Fruit fly (Drosophila melanogaster) whole organism, wandering third instar larva: ENCODE data around the gene EndoGI.

Source experiments
- Abd-B ChIP-seq: fragments of >200 bp; optimal IDR thresholded peaks from 2 replicates; lab custom pipeline; 2017; ENCODE audit warnings: missing biosample characterization, missing genetic modification characterization
- CG32264 ChIP-seq: fragments of 200-800 bp; sonication (Bioruptor generic); optimal IDR thresholded peaks from 2 replicates; lab custom pipeline; 2016; ENCODE audit warnings: missing biosample characterization, missing genetic modification characterization
- CG9705 ChIP-seq: fragments of 200-800 bp; sonication (Bioruptor generic); optimal IDR thresholded peaks from 2 replicates; lab custom pipeline; 2018; ENCODE audit warnings: missing biosample characterization, mild to moderate bottlenecking, missing genetic modification characterization
- CrebA ChIP-seq: fragments of 200-800 bp; sonication (Bioruptor generic); optimal IDR thresholded peaks from 2 replicates; lab custom pipeline; 2016; ENCODE audit warnings: missing biosample characterization, mild to moderate bottlenecking, missing genetic modification characterization, borderline replicate concordance
- Dfd ChIP-seq: fragments of >200 bp; optimal IDR thresholded peaks from 2 replicates; lab custom pipeline; 2017; ENCODE audit warnings: missing biosample characterization, missing genetic modification characterization
- Dif ChIP-seq: fragments of 200-275, 200-300 bp; sonication (Bioruptor generic); optimal IDR thresholded peaks from 2 replicates; lab custom pipeline; 2018; ENCODE audit warnings: missing biosample characterization, missing genetic modification characterization; ENCODE audit not compliant: partially characterized antibody
- GATAd ChIP-seq: sonication (Bioruptor generic); optimal IDR thresholded peaks from 2 replicates; lab custom pipeline; 2016; ENCODE audit warnings: missing biosample characterization, missing genetic modification characterization
- HLH106 ChIP-seq: fragments of 200-800 bp; optimal IDR thresholded peaks from 3 replicates; lab custom pipeline; 2019; ENCODE audit warnings: missing biosample characterization, mild to moderate bottlenecking, missing genetic modification characterization, moderate library complexity
- Hnf4 ChIP-seq: fragments of 200-800 bp; sonication (Bioruptor generic); optimal IDR thresholded peaks from 2 replicates; lab custom pipeline; 2016; ENCODE audit warnings: missing biosample characterization, mild to moderate bottlenecking, missing genetic modification characterization
- Hr78 ChIP-seq: fragments of >200 bp; optimal IDR thresholded peaks from 2 replicates; lab custom pipeline; 2017; ENCODE audit warnings: missing biosample characterization, missing genetic modification characterization
- Hr83 ChIP-seq: fragments of 200-300 bp; sonication (Bioruptor generic); optimal IDR thresholded peaks from 2 replicates; lab custom pipeline; 2016; ENCODE audit warnings: missing biosample characterization, mild to moderate bottlenecking, missing genetic modification characterization, moderate library complexity; ENCODE audit not compliant: poor library complexity, severe bottlenecking
- Jra ChIP-seq: sonication (Bioruptor generic); optimal IDR thresholded peaks from 2 replicates; lab custom pipeline; 2016; ENCODE audit warnings: missing biosample characterization, missing genetic modification characterization
- Mio ChIP-seq: sonication (Bioruptor generic); optimal IDR thresholded peaks from 2 replicates; lab custom pipeline; 2016; ENCODE audit warnings: missing biosample characterization, missing genetic modification characterization
- Myc ChIP-seq: fragments of >200 bp; optimal IDR thresholded peaks from 2 replicates; lab custom pipeline; 2017
- N ChIP-seq: fragments of >200 bp; optimal IDR thresholded peaks from 2 replicates; lab custom pipeline; 2018; ENCODE audit warnings: missing biosample characterization, missing external identifiers, missing genetic modification characterization
- OdsH ChIP-seq: fragments of 200-800 bp; sonication (Bioruptor generic); optimal IDR thresholded peaks from 2 replicates; lab custom pipeline; 2016; ENCODE audit warnings: missing biosample characterization, mild to moderate bottlenecking, missing genetic modification characterization
- Rel ChIP-seq, 2 experiments: fragments of 200-800 bp; sonication (Bioruptor generic) in 1 of 2; optimal IDR thresholded peaks; 2 replicates in 1 of 2; 3 replicates in 1 of 2; lab custom pipeline; 2016 to 2019; ENCODE audit warnings: mild to moderate bottlenecking in 2 of 2, missing biosample characterization in 2 of 2, missing genetic modification characterization in 2 of 2, moderate library complexity in 1 of 2
- Sp1 ChIP-seq: fragments of 200-800 bp; sonication (Bioruptor generic); optimal IDR thresholded peaks from 3 replicates; lab custom pipeline; 2019; ENCODE audit warnings: missing biosample characterization, mild to moderate bottlenecking, missing genetic modification characterization, moderate library complexity
- Vsx2 ChIP-seq: fragments of 200-300, 225-300 bp; sonication (Bioruptor generic); optimal IDR thresholded peaks from 2 replicates; lab custom pipeline; 2018; ENCODE audit warnings: missing biosample characterization, missing genetic modification characterization; ENCODE audit not compliant: partially characterized antibody
- br ChIP-seq: fragments of 200-800 bp; sonication (Bioruptor generic); optimal IDR thresholded peaks from 2 replicates; lab custom pipeline; 2016; ENCODE audit warnings: missing biosample characterization, missing genetic modification characterization
- brk ChIP-seq: fragments of 200-800 bp; sonication (Bioruptor generic); optimal IDR thresholded peaks from 2 replicates; lab custom pipeline; 2016; ENCODE audit warnings: missing biosample characterization, mild to moderate bottlenecking, missing genetic modification characterization
- dl ChIP-seq, 2 experiments: fragments of 175-275, 200-275 bp in 1 of 2; fragments of 200-275 bp in 1 of 2; sonication (Bioruptor generic); optimal IDR thresholded peaks; lab custom pipeline; 2018; ENCODE audit warnings: mild to moderate bottlenecking in 2 of 2, missing biosample characterization in 2 of 2, missing genetic modification characterization in 2 of 2, moderate library complexity in 2 of 2; ENCODE audit not compliant: partially characterized antibody in 2 of 2, insufficient read depth in 1 of 2
- dmrt93B ChIP-seq: fragments of 200-800 bp; sonication (Bioruptor generic); optimal IDR thresholded peaks from 2 replicates; lab custom pipeline; 2018; ENCODE audit warnings: missing biosample characterization, mild to moderate bottlenecking, missing genetic modification characterization
- dsf ChIP-seq: sonication (Bioruptor generic); optimal IDR thresholded peaks from 2 replicates; lab custom pipeline; 2016; ENCODE audit warnings: missing biosample characterization, missing genetic modification characterization, borderline replicate concordance
- ey ChIP-seq: fragments of 200-800 bp; sonication (Bioruptor generic); optimal IDR thresholded peaks from 2 replicates; lab custom pipeline; 2016; ENCODE audit warnings: missing biosample characterization, missing genetic modification characterization
- foxo ChIP-seq, 2 experiments: fragments of 200-800 bp; sonication (Bioruptor generic); optimal IDR thresholded peaks; 2 replicates in 1 of 2; 3 replicates in 1 of 2; lab custom pipeline; 2016 to 2017; ENCODE audit warnings: missing biosample characterization in 2 of 2, missing genetic modification characterization in 2 of 2
- fru ChIP-seq: fragments of 200-800 bp; sonication (Bioruptor generic); optimal IDR thresholded peaks from 3 replicates; lab custom pipeline; 2016; ENCODE audit warnings: missing biosample characterization, mild to moderate bottlenecking, missing genetic modification characterization
- h ChIP-seq: fragments of 200-800 bp; sonication (Bioruptor generic); optimal IDR thresholded peaks from 3 replicates; lab custom pipeline; 2016; ENCODE audit warnings: missing biosample characterization, mild to moderate bottlenecking, missing genetic modification characterization
- jim ChIP-seq: fragments of 175-275, 200-325 bp; sonication (Bioruptor generic); optimal IDR thresholded peaks from 2 replicates; lab custom pipeline; 2016; ENCODE audit warnings: missing biosample characterization, mild to moderate bottlenecking, missing genetic modification characterization
- lola ChIP-seq: fragments of >200 bp; optimal IDR thresholded peaks from 2 replicates; lab custom pipeline; 2017; ENCODE audit warnings: missing biosample characterization, missing genetic modification characterization
- pan ChIP-seq: fragments of >200 bp; optimal IDR thresholded peaks from 2 replicates; lab custom pipeline; 2017
- psq ChIP-seq: fragments of 200-800 bp; sonication (Bioruptor generic); optimal IDR thresholded peaks from 3 replicates; lab custom pipeline; 2017; ENCODE audit warnings: missing biosample characterization, mild to moderate bottlenecking, missing genetic modification characterization, moderate library complexity
- rgr ChIP-seq: fragments of 200-800 bp; sonication (Bioruptor generic); optimal IDR thresholded peaks from 3 replicates; lab custom pipeline; 2016; ENCODE audit warnings: missing biosample characterization, mild to moderate bottlenecking, missing genetic modification characterization
- sage ChIP-seq: fragments of 200-800 bp; sonication (Bioruptor generic); optimal IDR thresholded peaks from 2 replicates; lab custom pipeline; 2016; ENCODE audit warnings: missing biosample characterization, mild to moderate bottlenecking, missing genetic modification characterization
- sv ChIP-seq: fragments of 200-800 bp; sonication (Bioruptor generic); optimal IDR thresholded peaks from 3 replicates; lab custom pipeline; 2016; ENCODE audit warnings: missing biosample characterization, missing genetic modification characterization
- tai ChIP-seq: sonication (Bioruptor generic); optimal IDR thresholded peaks from 2 replicates; lab custom pipeline; 2016; ENCODE audit warnings: missing biosample characterization, missing genetic modification characterization
- usp ChIP-seq: fragments of >200 bp; optimal IDR thresholded peaks from 2 replicates; lab custom pipeline; 2017; ENCODE audit warnings: missing biosample characterization, missing genetic modification characterization
- woc ChIP-seq: sonication (Bioruptor generic); optimal IDR thresholded peaks from 2 replicates; lab custom pipeline; 2016; ENCODE audit warnings: missing biosample characterization, mild to moderate bottlenecking, missing genetic modification characterization

Gene EndoGI

DNA sequence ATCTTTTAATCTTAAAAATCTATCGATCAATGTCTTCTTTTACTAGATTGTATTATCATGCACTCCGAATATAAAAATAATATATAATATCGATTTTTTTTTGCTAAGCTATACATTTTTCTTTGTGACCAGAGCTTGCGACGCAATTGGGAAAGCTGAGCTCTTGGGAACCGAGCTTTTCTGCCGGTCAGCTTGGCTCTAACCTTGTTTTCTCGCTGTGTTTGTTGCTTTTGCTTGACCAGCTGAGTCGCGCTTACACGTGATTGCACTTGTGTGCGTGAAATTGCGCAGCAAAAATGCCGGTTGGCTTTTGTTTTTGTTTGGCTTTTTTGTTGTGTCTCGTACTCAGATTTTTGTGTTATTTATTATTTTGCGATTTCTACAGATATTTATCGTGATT is 16.0 kb downstream of the EndoGI start:
- TF ChIP-seq Rel (GFP tag; optimal IDR thresholded peaks at IDR 0.05; lab: Kevin White, UChicago): no peak
- TF ChIP-seq Rel (tag; optimal IDR thresholded peaks at IDR 0.05; lab: Kevin White, UChicago): peak; percentile 5
- no peak for TF ChIP-seq sage (GFP tag; lab: Kevin White, UChicago)

DNA sequence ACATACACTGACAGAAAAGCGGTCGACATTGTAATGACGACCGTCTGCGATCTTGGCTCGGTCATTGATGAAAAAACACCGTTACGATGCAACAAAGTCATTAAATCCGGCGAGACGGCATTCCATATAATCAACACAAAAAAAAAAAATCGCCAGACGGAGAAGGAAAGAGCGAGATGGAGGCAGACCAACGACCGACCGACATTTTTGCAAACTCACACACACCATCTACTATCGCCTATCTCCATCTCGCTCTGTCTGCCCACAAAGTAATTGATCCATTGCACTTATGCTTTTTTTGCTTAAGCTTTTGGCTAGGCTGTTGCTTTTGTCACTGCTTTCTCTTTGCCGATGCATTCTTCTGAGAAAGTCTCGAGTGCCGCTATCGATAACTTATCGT is 16.6 kb downstream of the EndoGI start:
- TF ChIP-seq CG9705 (GFP tag; lab: Kevin White, UChicago) (no peak), Hnf4 (no peak), dl (GFP tag; optimal IDR thresholded peaks at IDR 0.05; lab: Kevin White, UChicago; ENCODE audit: insufficient read depth in 1 of 2, partially characterized antibody in 2 of 2) (no peak), Myc (no peak), Sp1 (no peak), Dfd (GFP tag; lab: Kevin White, UChicago) (no peak), CG32264 (no peak), GATAd (GFP tag; lab: Kevin White, UChicago) (no peak), rgr (no peak), Abd-B (no peak), Hr83 (no peak), ey (GFP tag; lab: Kevin White, UChicago) (no peak), psq (GFP tag; lab: Kevin White, UChicago) (no peak), CrebA (GFP tag; lab: Kevin White, UChicago) (no peak), lola (GFP tag; lab: Kevin White, UChicago) (no peak), jim (no peak), sage (GFP tag; lab: Kevin White, UChicago) (no peak), woc (no peak), brk (GFP tag; lab: Kevin White, UChicago) (no peak)

DNA sequence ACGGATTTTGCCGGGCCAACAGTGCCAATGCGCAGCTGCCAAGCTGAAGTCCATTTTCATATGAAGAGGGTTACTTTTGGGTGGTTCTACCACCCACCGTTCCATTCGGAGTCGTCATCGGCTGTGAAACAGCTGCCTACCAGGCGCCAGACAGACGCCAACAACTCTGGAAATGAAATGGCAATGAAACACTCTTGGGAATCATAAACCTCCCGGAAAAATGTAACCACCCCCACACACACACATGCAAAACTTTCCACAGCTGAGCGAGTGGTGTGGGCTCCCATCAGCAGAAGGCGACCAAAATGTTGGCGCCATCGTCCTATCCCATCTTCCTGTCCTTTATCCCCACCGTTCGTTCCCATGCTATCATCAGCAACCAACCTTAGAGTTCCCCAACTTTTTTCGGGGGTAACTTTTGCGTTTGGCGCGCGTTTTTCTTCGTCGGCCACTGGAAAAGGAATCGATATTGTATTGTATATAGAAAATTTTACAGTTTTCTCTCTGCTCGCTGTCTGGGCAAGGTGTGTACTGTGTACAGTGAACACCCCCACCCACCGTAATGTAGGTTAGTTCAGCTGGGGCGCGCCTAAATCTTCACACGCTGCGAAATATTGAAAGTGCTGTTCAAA is 17.8 kb downstream of the EndoGI start:
- TF ChIP-seq Sp1: no peak
- no peak for TF ChIP-seq dmrt93B (GFP tag; lab: Kevin White, UChicago)
- peak; percentile 6 for TF ChIP-seq Dif (GFP tag; lab: Kevin White, UChicago)

DNA sequence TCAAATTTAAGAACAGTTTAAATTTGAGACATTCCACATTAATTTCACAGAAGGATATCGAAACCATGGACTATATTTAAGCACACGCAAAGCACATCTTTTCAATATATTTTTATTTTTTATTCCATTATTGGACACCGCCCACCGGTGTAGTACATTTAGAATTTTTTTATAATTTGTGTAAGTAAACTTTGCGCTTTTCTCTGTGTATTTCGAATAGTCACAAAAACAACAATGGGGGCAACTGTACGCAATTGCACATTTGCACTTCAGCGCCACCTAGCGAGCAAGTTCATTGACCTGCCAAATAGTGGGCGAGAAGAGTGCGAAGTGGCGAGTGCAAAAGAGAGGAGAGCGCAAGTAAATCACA is 18.3 kb downstream of the EndoGI start:
- TF ChIP-seq brk (GFP tag; lab: Kevin White, UChicago): no peak
- no peak for TF ChIP-seq pan (lab: Kevin White, UChicago)
- no peak for TF ChIP-seq GATAd (GFP tag; lab: Kevin White, UChicago)
- no peak for TF ChIP-seq Rel (GFP tag; optimal IDR thresholded peaks at IDR 0.05; lab: Kevin White, UChicago)
- TF ChIP-seq Rel (tag; optimal IDR thresholded peaks at IDR 0.05; lab: Kevin White, UChicago): no peak
- no peak for TF ChIP-seq lola (GFP tag; lab: Kevin White, UChicago)
- TF ChIP-seq CrebA (GFP tag; lab: Kevin White, UChicago): no peak
- no peak for TF ChIP-seq Hnf4
- TF ChIP-seq Vsx2 (GFP tag; lab: Kevin White, UChicago): no peak
- TF ChIP-seq Dif (GFP tag; lab: Kevin White, UChicago): no peak
- TF ChIP-seq Sp1: peak; percentile 8
- TF ChIP-seq dsf (GFP tag; lab: Kevin White, UChicago): no peak
- TF ChIP-seq Dfd (GFP tag; lab: Kevin White, UChicago): no peak
- no peak for TF ChIP-seq Jra
- no peak for TF ChIP-seq OdsH (GFP tag; lab: Kevin White, UChicago)
- TF ChIP-seq h (GFP tag; lab: Kevin White, UChicago): peak; percentile 21
- TF ChIP-seq usp (GFP tag; lab: Kevin White, UChicago): no peak
- no peak for TF ChIP-seq Abd-B
- no peak for TF ChIP-seq woc
- no peak for TF ChIP-seq N (GFP tag; lab: Kevin White, UChicago)
- no peak for TF ChIP-seq CG32264
- TF ChIP-seq sv (GFP tag; lab: Kevin White, UChicago): peak; percentile 20
- no peak for TF ChIP-seq tai
- TF ChIP-seq dmrt93B (GFP tag; lab: Kevin White, UChicago): no peak
- peak; percentile 4 for TF ChIP-seq br (GFP tag; lab: Kevin White, UChicago)
- TF ChIP-seq HLH106: peak; percentile 8
- TF ChIP-seq dl (GFP tag; optimal IDR thresholded peaks at IDR 0.05; lab: Kevin White, UChicago; ENCODE audit: insufficient read depth in 1 of 2, partially characterized antibody in 2 of 2): no peak
- no peak for TF ChIP-seq psq (GFP tag; lab: Kevin White, UChicago)
- no peak for TF ChIP-seq Hr78 (GFP tag; lab: Kevin White, UChicago)
- no peak for TF ChIP-seq Myc
- peak in 1 of 2 experiments; percentile 30 for TF ChIP-seq foxo (GFP tag; optimal IDR thresholded peaks at IDR 0.05; lab: Kevin White, UChicago)
- TF ChIP-seq CG9705 (GFP tag; lab: Kevin White, UChicago): no peak
- peak; percentile 12 for TF ChIP-seq fru
- TF ChIP-seq ey (GFP tag; lab: Kevin White, UChicago): no peak
- TF ChIP-seq jim: no peak
- no peak for TF ChIP-seq Hr83
- no peak for TF ChIP-seq Mio (GFP tag; lab: Kevin White, UChicago)
- TF ChIP-seq rgr: no peak
